Fruit fly (Drosophila melanogaster) whole organism, embryonic: ENCODE results near the gene TwdlE.

Experiments used
- ATbp ChIP-seq: fragments of 200-800 bp; sonication (Bioruptor generic); optimal IDR thresholded peaks from 2 replicates; lab custom pipeline; 2017; ENCODE audit warnings: missing biosample characterization, mild to moderate bottlenecking, missing genetic modification characterization, missing genetic modification reagents
- CG11504 ChIP-seq: fragments of 200-800 bp; sonication (Bioruptor generic); optimal IDR thresholded peaks from 3 replicates; lab custom pipeline; 2019; ENCODE audit warnings: missing biosample characterization, mild to moderate bottlenecking, missing genetic modification characterization, moderate library complexity
- CG12391 ChIP-seq: fragments of 200-800 bp; sonication (Bioruptor generic); optimal IDR thresholded peaks from 3 replicates; lab custom pipeline; 2018; ENCODE audit warnings: missing biosample characterization, mild to moderate bottlenecking, missing genetic modification characterization, moderate library complexity
- CG15269 ChIP-seq: fragments of 200-800 bp; sonication (Bioruptor generic); optimal IDR thresholded peaks from 2 replicates; lab custom pipeline; 2018; ENCODE audit warnings: missing biosample characterization, mild to moderate bottlenecking, missing genetic modification characterization, moderate library complexity
- CG1603 ChIP-seq: fragments of 200-800 bp; sonication (Bioruptor generic); optimal IDR thresholded peaks from 2 replicates; lab custom pipeline; 2019; ENCODE audit warnings: missing biosample characterization, mild to moderate bottlenecking, missing genetic modification characterization, moderate library complexity
- CG16813 ChIP-seq: fragments of 200-800 bp; sonication (Bioruptor generic); IDR thresholded peaks from 3 replicates; pipeline ENCODE4 v1.3.6; 2022; ENCODE audit warnings: missing biosample characterization, missing genetic modification characterization; ENCODE audit not compliant: partially characterized antibody
- CG17361 ChIP-seq: fragments of 200-800 bp; sonication (Bioruptor generic); IDR thresholded peaks from 3 replicates; pipeline ENCODE4 v1.3.6; 2022; ENCODE audit warnings: missing biosample characterization, missing genetic modification characterization
- CG17829 ChIP-seq: fragments of 200-800 bp; optimal IDR thresholded peaks from 2 replicates; lab custom pipeline; 2019; ENCODE audit warnings: missing biosample characterization, mild to moderate bottlenecking, missing genetic modification characterization, moderate library complexity
- CG2199 ChIP-seq: fragments of 200-800 bp; sonication (Bioruptor generic); IDR thresholded peaks from 3 replicates; pipeline ENCODE4 v1.3.6; 2022; ENCODE audit warnings: missing biosample characterization, missing genetic modification characterization
- CG31441 ChIP-seq: fragments of 200-800 bp; sonication (Bioruptor generic); IDR thresholded peaks from 2 replicates; pipeline ENCODE4 v1.3.6; 2022; ENCODE audit warnings: missing biosample characterization, missing genetic modification characterization
- CG5245 ChIP-seq: fragments of 200-800 bp; sonication (Bioruptor generic); optimal IDR thresholded peaks from 3 replicates; lab custom pipeline; 2016; ENCODE audit warnings: missing biosample characterization, missing genetic modification characterization
- CG8281 ChIP-seq: fragments of 200-800 bp; sonication (Bioruptor generic); optimal IDR thresholded peaks from 2 replicates; lab custom pipeline; 2018; ENCODE audit warnings: missing biosample characterization, mild to moderate bottlenecking, missing genetic modification characterization, moderate library complexity
- CG8388 ChIP-seq: fragments of 200-800 bp; sonication (Bioruptor generic); optimal IDR thresholded peaks from 2 replicates; lab custom pipeline; 2019; ENCODE audit warnings: missing biosample characterization, mild to moderate bottlenecking, missing genetic modification characterization, moderate library complexity
- CG9817 ChIP-seq: fragments of 200-800 bp; sonication (Bioruptor generic); optimal IDR thresholded peaks from 2 replicates; lab custom pipeline; 2018; ENCODE audit warnings: missing biosample characterization, mild to moderate bottlenecking, missing genetic modification characterization, moderate library complexity
- Drgx ChIP-seq: fragments of 200-800 bp; sonication (Bioruptor generic); IDR thresholded peaks from 2 replicates; pipeline ENCODE4 v1.3.6; 2022; ENCODE audit warnings: missing biosample characterization, missing genetic modification characterization
- Ets65A ChIP-seq: fragments of 200-800 bp; sonication (Bioruptor generic); peaks from one replicate; lab custom pipeline; 2016; ENCODE audit warnings: missing biosample characterization, missing genetic modification characterization
- Hr51 ChIP-seq, 2 experiments: fragments of 200-800 bp; sonication (Bioruptor generic); optimal IDR thresholded peaks; 2 replicates in 1 of 2; 3 replicates in 1 of 2; lab custom pipeline; 2016 to 2018; ENCODE audit warnings: missing biosample characterization in 2 of 2, missing genetic modification characterization in 2 of 2, mild to moderate bottlenecking in 1 of 2, moderate library complexity in 1 of 2
- Hsf ChIP-seq: fragments of 200-800 bp; sonication (Bioruptor generic); optimal IDR thresholded peaks from 3 replicates; lab custom pipeline; 2016; ENCODE audit warnings: missing biosample characterization, missing genetic modification characterization
- Nf-YB ChIP-seq: fragments of 200-800 bp; sonication (Bioruptor generic); optimal IDR thresholded peaks from 3 replicates; lab custom pipeline; 2019; ENCODE audit warnings: missing biosample characterization, mild to moderate bottlenecking, missing genetic modification characterization, moderate library complexity
- Oli ChIP-seq: fragments of 200-800 bp; sonication (Bioruptor generic); optimal IDR thresholded peaks from 2 replicates; lab custom pipeline; 2018; ENCODE audit warnings: missing biosample characterization, mild to moderate bottlenecking, missing genetic modification characterization, moderate library complexity
- Sox102F ChIP-seq: fragments of 200-800 bp; sonication (Bioruptor generic); optimal IDR thresholded peaks from 2 replicates; lab custom pipeline; 2018; ENCODE audit warnings: missing biosample characterization, mild to moderate bottlenecking, missing genetic modification characterization, moderate library complexity
- Ssrp ChIP-seq: fragments of 200-800 bp; sonication (Bioruptor generic); optimal IDR thresholded peaks from 2 replicates; lab custom pipeline; 2018; ENCODE audit warnings: missing biosample characterization, mild to moderate bottlenecking, missing genetic modification characterization, moderate library complexity
- Stat92E ChIP-seq, 3 experiments: fragments of >200 bp in 2 of 3; fragments of 200-800 bp in 1 of 3; sonication (Bioruptor generic) in 1 of 3; optimal IDR thresholded peaks; 2 replicates each; lab custom pipeline; 2017 to 2019; ENCODE audit warnings: missing biosample characterization in 3 of 3, missing genetic modification characterization in 3 of 3, mild to moderate bottlenecking in 1 of 3, moderate library complexity in 1 of 3
- Xbp1 ChIP-seq: fragments of 200-800 bp; sonication (Bioruptor generic); optimal IDR thresholded peaks from 3 replicates; lab custom pipeline; 2016; ENCODE audit warnings: missing biosample characterization, mild to moderate bottlenecking, missing genetic modification characterization
- az2 ChIP-seq: fragments of 200-800 bp; sonication (Bioruptor generic); optimal IDR thresholded peaks from 3 replicates; lab custom pipeline; 2016; ENCODE audit warnings: missing biosample characterization, missing genetic modification characterization
- bsh ChIP-seq, 2 experiments: fragments of 200-800 bp; sonication (Bioruptor generic); optimal IDR thresholded peaks; 2 replicates each; lab custom pipeline; 2017 to 2018; ENCODE audit warnings: mild to moderate bottlenecking in 2 of 2, missing biosample characterization in 2 of 2, missing genetic modification characterization in 2 of 2, moderate library complexity in 1 of 2
- ftz-f1 ChIP-seq: fragments of 200-800 bp; sonication (Bioruptor generic); optimal IDR thresholded peaks from 2 replicates; lab custom pipeline; 2016; ENCODE audit warnings: missing biosample characterization, missing genetic modification characterization
- gem ChIP-seq: fragments of 200-800 bp; sonication (Bioruptor generic); optimal IDR thresholded peaks from 2 replicates; lab custom pipeline; 2019; ENCODE audit warnings: missing biosample characterization, mild to moderate bottlenecking, missing genetic modification characterization, moderate library complexity
- grau ChIP-seq: fragments of 200-800 bp; optimal IDR thresholded peaks from 3 replicates; lab custom pipeline; 2019; ENCODE audit warnings: missing biosample characterization, mild to moderate bottlenecking, missing genetic modification characterization, moderate library complexity
- hkb ChIP-seq, 2 experiments: fragments of 200-800 bp in 1 of 2; fragments of >200 bp in 1 of 2; sonication (Bioruptor generic) in 1 of 2; IDR thresholded peaks in 1 of 2; optimal IDR thresholded peaks in 1 of 2; 2 replicates each; pipeline versions ENCODE4 v1.3.6 to Lab custom; 2017 to 2022; ENCODE audit warnings: missing biosample characterization in 1 of 2, missing genetic modification characterization in 1 of 2
- ind ChIP-seq: fragments of 200-800 bp; sonication (Bioruptor generic); optimal IDR thresholded peaks from 3 replicates; lab custom pipeline; 2016; ENCODE audit warnings: missing biosample characterization, missing genetic modification characterization
- klu ChIP-seq: fragments of 200-800 bp; sonication (Bioruptor generic); IDR thresholded peaks from 2 replicates; pipeline ENCODE4 v1.3.6; 2022; ENCODE audit warnings: missing biosample characterization, missing genetic modification characterization
- lilli ChIP-seq: fragments of 200-800 bp; sonication (Bioruptor generic); optimal IDR thresholded peaks from 3 replicates; lab custom pipeline; 2016; ENCODE audit warnings: missing biosample characterization, missing genetic modification characterization
- lola ChIP-seq, 3 experiments: fragments of >200 bp in 2 of 3; fragments of 200-800 bp in 1 of 3; sonication (Bioruptor generic) in 1 of 3; optimal IDR thresholded peaks; 2 replicates each; lab custom pipeline; 2017 to 2019; ENCODE audit warnings: missing biosample characterization in 3 of 3, missing genetic modification characterization in 3 of 3, mild to moderate bottlenecking in 1 of 3, moderate library complexity in 1 of 3
- nmo ChIP-seq: fragments of 200-800 bp; sonication (Bioruptor generic); optimal IDR thresholded peaks from 2 replicates; lab custom pipeline; 2018; ENCODE audit warnings: missing biosample characterization, mild to moderate bottlenecking, missing genetic modification characterization, moderate library complexity
- phol ChIP-seq: fragments of 200-800 bp; sonication (Bioruptor generic); optimal IDR thresholded peaks from 3 replicates; lab custom pipeline; 2018; ENCODE audit warnings: missing biosample characterization, mild to moderate bottlenecking, missing genetic modification characterization, moderate library complexity
- row ChIP-seq: fragments of 200-800 bp; sonication (Bioruptor generic); IDR thresholded peaks from 3 replicates; pipeline ENCODE4 v1.3.6; 2022; ENCODE audit warnings: missing biosample characterization, missing genetic modification characterization
- sc ChIP-seq, 3 experiments: fragments of >200 bp in 2 of 3; fragments of 200-800 bp in 1 of 3; sonication (Bioruptor generic) in 1 of 3; optimal IDR thresholded peaks; 2 replicates in 2 of 3; 3 replicates in 1 of 3; lab custom pipeline; 2017; ENCODE audit warnings: mild to moderate bottlenecking in 1 of 3, missing biosample characterization in 1 of 3, missing genetic modification characterization in 1 of 3, missing genetic modification reagents in 1 of 3
- sens ChIP-seq: fragments of 200-800 bp; sonication (Bioruptor generic); peaks from one replicate; lab custom pipeline; 2016; ENCODE audit warnings: missing biosample characterization, missing genetic modification characterization
- slbo ChIP-seq: fragments of 200-800 bp; sonication (Bioruptor generic); IDR thresholded peaks from 2 replicates; pipeline ENCODE4 v1.3.6; 2022; ENCODE audit warnings: missing biosample characterization, missing genetic modification characterization
- tgo ChIP-seq: fragments of 200-800 bp; sonication (Bioruptor generic); IDR thresholded peaks from 3 replicates; pipeline ENCODE4 v1.3.6; 2022; ENCODE audit warnings: missing biosample characterization, missing genetic modification characterization
- tin ChIP-seq: fragments of 200-800 bp; sonication (Bioruptor generic); optimal IDR thresholded peaks from 3 replicates; lab custom pipeline; 2016; ENCODE audit warnings: missing biosample characterization, missing genetic modification characterization
- trem ChIP-seq: fragments of 200-800 bp; optimal IDR thresholded peaks from 3 replicates; lab custom pipeline; 2019; ENCODE audit warnings: missing biosample characterization, mild to moderate bottlenecking, missing genetic modification characterization, moderate library complexity
- tup ChIP-seq: fragments of 200-800 bp; sonication (Bioruptor generic); optimal IDR thresholded peaks from 2 replicates; lab custom pipeline; 2016; ENCODE audit warnings: missing biosample characterization, mild to moderate bottlenecking, missing genetic modification characterization, moderate library complexity
- twi ChIP-seq: fragments of 200-800 bp; optimal IDR thresholded peaks from 2 replicates; lab custom pipeline; 2019; ENCODE audit warnings: missing biosample characterization, mild to moderate bottlenecking, missing genetic modification characterization, moderate library complexity
- unpg ChIP-seq: fragments of 200-800 bp; sonication (Bioruptor generic); optimal IDR thresholded peaks from 3 replicates; lab custom pipeline; 2018; ENCODE audit warnings: missing biosample characterization, mild to moderate bottlenecking, missing genetic modification characterization, moderate library complexity

The TwdlE gene

DNA sequence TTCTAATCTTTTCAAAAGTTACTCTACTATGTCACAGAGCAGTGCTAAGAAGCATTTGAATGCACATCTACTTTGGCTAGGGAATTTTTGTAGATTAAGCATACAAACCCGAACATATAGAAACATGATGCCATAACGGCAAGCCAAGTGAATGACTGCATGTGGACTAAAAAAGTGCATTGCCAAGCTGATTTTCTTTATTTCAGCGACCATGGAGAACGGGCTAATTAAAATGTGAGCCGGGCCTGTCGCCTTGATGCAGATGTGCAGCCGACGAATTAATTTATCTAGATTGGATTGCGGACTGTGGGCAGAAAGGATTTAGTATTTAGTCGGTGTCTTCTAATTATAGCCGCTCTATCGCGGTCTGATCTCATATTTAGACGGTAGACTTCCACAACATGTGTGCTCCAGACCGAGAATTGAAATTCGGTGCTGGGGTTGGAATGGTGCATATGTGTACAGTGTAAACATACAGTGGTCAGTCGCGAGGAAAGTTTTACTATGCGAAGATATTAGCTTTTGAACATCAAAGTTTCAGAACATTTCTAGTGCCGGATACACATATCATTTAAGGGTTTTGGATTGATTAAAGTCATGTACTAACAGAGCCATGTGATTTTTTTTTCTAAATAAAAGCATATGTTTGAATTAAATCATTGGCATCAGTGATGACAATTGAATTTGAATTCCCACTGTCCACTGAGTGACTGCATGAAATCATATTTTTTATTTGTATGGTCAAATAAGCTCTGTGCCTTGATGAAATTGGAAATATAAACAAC lies 47.9 kb downstream of the TwdlE start:
- TF ChIP-seq Stat92E (GFP tag; optimal IDR thresholded peaks at IDR 0.05; lab: Kevin White, UChicago) (no peak), CG9817 (tag; lab: Kevin White, UChicago) (peak; percentile 2), CG8281 (tag; lab: Kevin White, UChicago) (no peak), CG17829 (tag; lab: Kevin White, UChicago) (no peak), ftz-f1 (GFP tag; lab: Kevin White, UChicago) (no peak), lola (GFP tag; optimal IDR thresholded peaks at IDR 0.05; lab: Kevin White, UChicago) (peak in 1 of 3 experiments; percentile 9), sens (GFP tag; lab: Kevin White, UChicago) (peak; percentile 69), CG31441 (0 out of 2 replicates have a peak, but pooled peaks have one; percentile 10), twi (tag; lab: Kevin White, UChicago) (peak; percentile 99), Hsf (peak; percentile 6), az2 (GFP tag; lab: Kevin White, UChicago) (peak; percentile 13), slbo (GFP tag; lab: Robert Waterston, UW) (peak; percentile 10; the same call in 1 of the 2 replicates), Sox102F (GFP tag; lab: Kevin White, UChicago) (peak; percentile 18), phol (tag; lab: Kevin White, UChicago) (peak; percentile 42), Nf-YB (peak; percentile 5), CG12391 (tag; lab: Kevin White, UChicago) (peak; percentile 32), klu (GFP tag; lab: Robert Waterston, UW) (no peak), row (GFP tag; lab: Robert Waterston, UW) (peak; percentile 37), ind (GFP tag; lab: Kevin White, UChicago) (peak; percentile 8), hkb (optimal IDR thresholded peaks at IDR 0.05; lab: Kevin White, UChicago) (no peak), hkb (GFP tag; IDR thresholded peaks at IDR 0.05; lab: Robert Waterston, UW) (peak; percentile 28; the same call in 1 of the 2 replicates), CG17361 (GFP tag; lab: Robert Waterston, UW) (peak; percentile 39; the same call in 1 of the 3 replicates), bsh (GFP tag; optimal IDR thresholded peaks at IDR 0.05; lab: Kevin White, UChicago) (peak in 1 of 2 experiments; percentile 36), CG15269 (tag; lab: Kevin White, UChicago) (peak; percentile 36), Ets65A (GFP tag; lab: Kevin White, UChicago) (peak; percentile 72), CG5245 (no peak), gem (tag; lab: Kevin White, UChicago) (peak; percentile 49), nmo (GFP tag; lab: Kevin White, UChicago) (peak; percentile 1), Drgx (GFP tag; lab: Robert Waterston, UW) (no peak), tin (GFP tag; lab: Kevin White, UChicago) (peak; percentile 7), ATbp (GFP tag; lab: Kevin White, UChicago) (peak; percentile 29), CG16813 (GFP tag; lab: Robert Waterston, UW) (no peak), Xbp1 (GFP tag; lab: Kevin White, UChicago) (peak; percentile 27), sc (optimal IDR thresholded peaks at IDR 0.05; lab: Kevin White, UChicago) (no peak), sc (GFP tag; optimal IDR thresholded peaks at IDR 0.05; lab: Kevin White, UChicago) (peak; percentile 11), Ssrp (tag; lab: Kevin White, UChicago) (peak; percentile 18), tgo (GFP tag; lab: Robert Waterston, UW) (0 out of 3 replicates have a peak, but pooled peaks have one; percentile 13), lilli (peak; percentile 18), grau (tag; lab: Kevin White, UChicago) (peak; percentile 56), trem (peak; percentile 0), CG11504 (tag; lab: Kevin White, UChicago) (peak; percentile 62), Hr51 (GFP tag; optimal IDR thresholded peaks at IDR 0.05; lab: Kevin White, UChicago) (peak in 1 of 2 experiments; percentile 34), Oli (tag; lab: Kevin White, UChicago) (peak; percentile 17), CG2199 (GFP tag; lab: Robert Waterston, UW) (peak; percentile 77; the same call in 2 of the 3 replicates), CG8388 (GFP tag; lab: Kevin White, UChicago) (peak; percentile 33), CG1603 (tag; lab: Kevin White, UChicago) (no peak), unpg (GFP tag; lab: Kevin White, UChicago) (peak; percentile 1), tup (no peak)
